Fruit fly (Drosophila melanogaster): ENCODE data around the gene Ddr.

DNA sequence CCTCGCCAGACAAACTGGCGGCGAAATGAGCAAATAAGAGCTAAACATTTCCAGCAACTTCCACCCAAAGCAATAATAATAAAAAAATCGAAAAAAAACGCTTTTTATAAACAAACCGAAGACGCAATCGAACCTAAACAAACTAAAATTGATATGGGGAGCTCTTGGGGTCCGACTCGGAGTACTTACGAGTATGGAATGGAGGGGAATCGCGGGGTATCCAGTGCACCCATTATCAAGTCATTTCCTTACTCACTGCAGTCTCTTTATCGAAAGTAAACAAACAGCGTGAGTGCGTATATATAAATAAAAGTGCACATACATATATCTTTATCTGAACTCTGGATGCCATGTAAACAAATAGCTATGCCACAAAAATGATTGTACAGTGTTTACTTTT, 38.7 kb downstream of the Ddr start:
- TF ChIP-seq Drgx (GFP tag; IDR thresholded peaks at IDR 0.05) = no peak
- no peak for TF ChIP-seq Optix (GFP tag; IDR thresholded peaks at IDR 0.05)
- no peak for TF ChIP-seq C15 (GFP tag; IDR thresholded peaks at IDR 0.05)

All from whole organism, embryonic.